Worm (Caenorhabditis elegans): ENCODE data around the gene tni-4.
"Not testable (repeated sequence)": the region's sequence is repeated elsewhere in the genome, so short reads cannot be mapped to it uniquely, and the experiment has no call there.

- not testable (repeated sequence) for TF ChIP-seq ets-5 (GFP tag; IDR thresholded peaks at IDR 0.05); unc-62 (GFP tag; optimal IDR thresholded peaks at IDR 0.05); ces-1 (GFP tag; optimal IDR thresholded peaks at IDR 0.05); skn-1 (tag; optimal IDR thresholded peaks at IDR 0.05); dpl-1 (GFP tag; optimal IDR thresholded peaks at IDR 0.05); tbx-2 (tag; optimal IDR thresholded peaks at IDR 0.05); ama-1 (optimal IDR thresholded peaks at IDR 0.05); nhr-76 (tag; optimal IDR thresholded peaks at IDR 0.05); elt-3 (tag; optimal IDR thresholded peaks at IDR 0.05); lsy-2 (tag; optimal IDR thresholded peaks at IDR 0.05)
These were observed 21.0 kb downstream of the tni-4 start, which contains the start of gene cylc-1 for ce11 chrIV:5225277-5225822.
